Fruit fly (Drosophila melanogaster): ENCODE data around the gene Spn28F.

The Spn28F gene

dm6 chr2L:8239712-8240245, 1.8 kb downstream of the Spn28F start, which contains the start of gene Pvr (continued):
- TF ChIP-seq gsb-n (tag; optimal IDR thresholded peaks at IDR 0.05) (no peak), BtbVII (GFP tag; optimal IDR thresholded peaks at IDR 0.05) (peak; percentile 18), repo (GFP tag; optimal IDR thresholded peaks at IDR 0.05) (no peak), rib (GFP tag; IDR thresholded peaks at IDR 0.05) (no peak), Deaf1 (tag; optimal IDR thresholded peaks at IDR 0.05) (no peak), slbo (GFP tag; IDR thresholded peaks at IDR 0.05) (no peak), D (optimal IDR thresholded peaks at IDR 0.05) (no peak), D (GFP tag; optimal IDR thresholded peaks at IDR 0.05) (no peak), CG10321 (GFP tag; IDR thresholded peaks at IDR 0.05) (no peak), CG7745 (tag; optimal IDR thresholded peaks at IDR 0.05) (no peak), CG4404 (GFP tag; IDR thresholded peaks at IDR 0.05) (no peak), CG31388 (GFP tag; optimal IDR thresholded peaks at IDR 0.05) (no peak), cas (GFP tag; IDR thresholded peaks at IDR 0.05) (no peak), CG10147 (GFP tag; optimal IDR thresholded peaks at IDR 0.05) (no peak), pan (optimal IDR thresholded peaks at IDR 0.05) (no peak), pan (GFP tag; optimal IDR thresholded peaks at IDR 0.05 in 1 of 2, IDR thresholded peaks at IDR 0.05 in 1 of 2) (no peak), Dbx (GFP tag; IDR thresholded peaks at IDR 0.05) (peak; percentile 22; the same call in 1 of the 3 replicates), CG2199 (GFP tag; IDR thresholded peaks at IDR 0.05) (no peak), ato (GFP tag; IDR thresholded peaks at IDR 0.05; ENCODE audit: partially characterized antibody) (peak; percentile 91), CG10959 (GFP tag; IDR thresholded peaks at IDR 0.05) (no peak), CG12071 (GFP tag; optimal IDR thresholded peaks at IDR 0.05) (no peak), row (GFP tag; IDR thresholded peaks at IDR 0.05) (peak; percentile 35; the same call in 1 of the 3 replicates), Awh (GFP tag; IDR thresholded peaks at IDR 0.05) (no peak), MBD-R2 (GFP tag; IDR thresholded peaks at IDR 0.05) (peak; percentile 34; the same call in 1 of the 2 replicates), grau (tag; optimal IDR thresholded peaks at IDR 0.05) (no peak), Doc3 (GFP tag; IDR thresholded peaks at IDR 0.05; ENCODE audit: partially characterized antibody) (peak; percentile 97), Dip2 (GFP tag; IDR thresholded peaks at IDR 0.05) (no peak), pho (GFP tag; optimal IDR thresholded peaks at IDR 0.05) (no peak), Adf1 (GFP tag; IDR thresholded peaks at IDR 0.05) (peak; percentile 21; the same call in 1 of the 2 replicates), unc-4 (GFP tag; IDR thresholded peaks at IDR 0.05; ENCODE audit: partially characterized antibody) (peak; percentile 94), CG17361 (GFP tag; IDR thresholded peaks at IDR 0.05) (no peak), stc (GFP tag; IDR thresholded peaks at IDR 0.05) (peak; percentile 15; the same call in 1 of the 2 replicates), cad (GFP tag; optimal IDR thresholded peaks at IDR 0.05) (no peak), Antp (GFP tag; optimal IDR thresholded peaks at IDR 0.05) (no peak), danr (GFP tag; IDR thresholded peaks at IDR 0.05) (no peak), luna (GFP tag; optimal IDR thresholded peaks at IDR 0.05) (no peak), org-1 (GFP tag; optimal IDR thresholded peaks at IDR 0.05) (no peak), Hey (tag; optimal IDR thresholded peaks at IDR 0.05) (no peak), BEAF-32 (GFP tag; optimal IDR thresholded peaks at IDR 0.05) (peak; percentile 95), CG14667 (GFP tag; IDR thresholded peaks at IDR 0.05) (no peak), CrebB (tag; optimal IDR thresholded peaks at IDR 0.05) (no peak), CG14050 (GFP tag; IDR thresholded peaks at IDR 0.05) (no peak), CG13775 (GFP tag; optimal IDR thresholded peaks at IDR 0.05) (peak; percentile 17), lilli (GFP tag; optimal IDR thresholded peaks at IDR 0.05) (peak; percentile 24), Lim3 (GFP tag; IDR thresholded peaks at IDR 0.05) (no peak), stwl (tag; optimal IDR thresholded peaks at IDR 0.05) (peak; percentile 94), gem (tag; optimal IDR thresholded peaks at IDR 0.05) (no peak), scrt (GFP tag; optimal IDR thresholded peaks at IDR 0.05) (no peak), maf-S (GFP tag; optimal IDR thresholded peaks at IDR 0.05) (no peak), wdn (GFP tag; IDR thresholded peaks at IDR 0.05) (no peak), CG11695 (GFP tag; IDR thresholded peaks at IDR 0.05) (no peak), CG12659 (GFP tag; optimal IDR thresholded peaks at IDR 0.05) (peak; percentile 55), fru (optimal IDR thresholded peaks at IDR 0.05) (no peak)
